Worm (Caenorhabditis elegans): Measurements from ENCODE around the gene thoc-2.

thoc-2 gene

DNA sequence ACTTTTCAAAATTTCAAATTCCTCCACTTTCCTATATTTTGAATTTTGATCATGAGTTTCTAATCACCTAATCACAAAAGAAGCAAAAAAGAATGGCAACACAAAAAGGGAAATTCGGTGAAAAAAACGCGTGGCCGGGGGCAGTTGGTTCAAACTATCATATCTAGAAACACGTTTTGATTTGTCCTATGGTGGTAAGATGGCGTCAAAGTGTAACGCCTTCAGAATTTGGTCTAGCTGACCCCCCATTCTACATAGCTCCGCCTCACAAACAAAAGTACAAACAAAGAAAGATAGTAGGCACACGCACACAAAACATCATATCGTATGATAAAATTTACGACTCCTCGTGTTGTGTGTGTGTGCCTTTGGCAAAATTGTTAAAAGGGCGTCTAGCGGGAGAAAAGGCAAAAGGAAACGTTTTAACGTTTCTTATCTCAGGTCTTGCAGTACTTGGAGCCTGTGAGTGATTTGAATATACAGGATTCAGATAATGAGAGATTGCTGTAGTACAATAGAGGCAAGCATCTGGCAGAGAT is 54.2 kb downstream of the thoc-2 start (continued):
- TF ChIP-seq tbx-2 (tag; optimal IDR thresholded peaks at IDR 0.05) (no peak), lin-14 (GFP tag; optimal IDR thresholded peaks at IDR 0.05) (peak; percentile 41), nhr-71 (tag; optimal IDR thresholded peaks at IDR 0.05) (peak; percentile 28), nhr-85 (tag) (peak; percentile 45), unc-30 (tag; optimal IDR thresholded peaks at IDR 0.05) (no peak)

DNA sequence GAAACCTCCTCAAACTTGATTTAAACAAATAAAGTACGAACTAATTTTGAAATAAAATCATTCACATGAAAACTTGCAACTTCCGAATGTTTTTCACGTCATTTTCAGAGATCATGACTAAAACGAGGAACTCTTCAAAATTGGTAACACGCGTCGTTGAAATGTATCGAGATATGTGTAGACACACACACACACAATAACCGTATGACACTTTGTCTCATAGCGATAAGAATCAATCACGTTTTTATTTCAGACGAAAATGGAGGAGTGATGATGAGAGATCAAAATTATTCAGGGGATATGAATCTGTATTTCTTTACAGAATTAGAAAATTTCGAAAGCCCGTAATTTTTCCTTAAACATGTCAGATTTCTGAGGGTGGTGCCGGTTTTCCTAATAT is 54.9 kb downstream of the thoc-2 start:
- TF ChIP-seq mdl-1 (tag; optimal IDR thresholded peaks at IDR 0.05) (no peak), alr-1 (tag; optimal IDR thresholded peaks at IDR 0.05; ENCODE audit: borderline replicate concordance) (no peak), mab-9 (GFP tag; IDR thresholded peaks at IDR 0.05) (no peak), fos-1 (tag; optimal IDR thresholded peaks at IDR 0.05) (no peak), ztf-11 (tag; optimal IDR thresholded peaks at IDR 0.05) (no peak), nhr-90 (tag; optimal IDR thresholded peaks at IDR 0.05; ENCODE audit: poor library complexity) (no peak), dsc-1 (tag; optimal IDR thresholded peaks at IDR 0.05) (no peak), sup-37 (GFP tag; optimal IDR thresholded peaks at IDR 0.05) (no peak), mef-2 (tag; optimal IDR thresholded peaks at IDR 0.05) (no peak), unc-98 (GFP tag; IDR thresholded peaks at IDR 0.05) (no peak), C16A3.4 (tag; optimal IDR thresholded peaks at IDR 0.05) (no peak), aly-2 (tag; optimal IDR thresholded peaks at IDR 0.05) (no peak), nhr-19 (GFP tag; conservative IDR thresholded peaks at IDR 0.05) (0 out of 2 replicates have a peak, but pooled peaks have one; percentile 4), hlh-4 (tag; optimal IDR thresholded peaks at IDR 0.05) (no peak), elt-2 (tag; optimal IDR thresholded peaks at IDR 0.05) (peak; percentile 46), nhr-237 (tag; optimal IDR thresholded peaks at IDR 0.05) (no peak), fkh-4 (tag; optimal IDR thresholded peaks at IDR 0.05; ENCODE audit: borderline replicate concordance) (no peak), ceh-63 (GFP tag; optimal IDR thresholded peaks at IDR 0.05) (no peak), lsy-2 (tag; optimal IDR thresholded peaks at IDR 0.05) (no peak), jun-1 (tag; optimal IDR thresholded peaks at IDR 0.05) (no peak), ceh-82 (tag; optimal IDR thresholded peaks at IDR 0.05) (no peak), egl-13 (tag; optimal IDR thresholded peaks at IDR 0.05) (no peak), efl-1 (optimal IDR thresholded peaks at IDR 0.05) (no peak), efl-1 (GFP tag; optimal IDR thresholded peaks at IDR 0.05 in 1 of 2) (no peak), ces-1 (GFP tag; optimal IDR thresholded peaks at IDR 0.05) (no peak), rnt-1 (tag; optimal IDR thresholded peaks at IDR 0.05) (no peak), elt-3 (tag; optimal IDR thresholded peaks at IDR 0.05) (no peak), nhr-47 (tag; optimal IDR thresholded peaks at IDR 0.05) (no peak), lin-13 (GFP tag; optimal IDR thresholded peaks at IDR 0.05) (no peak), lin-39 (tag; optimal IDR thresholded peaks at IDR 0.05) (no peak), pag-3 (tag; optimal IDR thresholded peaks at IDR 0.05; ENCODE audit: borderline replicate concordance, insufficient read depth) (no peak), nhr-84 (tag; optimal IDR thresholded peaks at IDR 0.05) (no peak), snu-23 (GFP tag; optimal IDR thresholded peaks at IDR 0.05) (peak; percentile 28), vab-15 (tag; optimal IDR thresholded peaks at IDR 0.05) (no peak), pax-3 (tag; optimal IDR thresholded peaks at IDR 0.05) (no peak), egl-27 (tag; optimal IDR thresholded peaks at IDR 0.05) (no peak), snpc-4 (tag; optimal IDR thresholded peaks at IDR 0.05) (no peak), nhr-12 (tag; optimal IDR thresholded peaks at IDR 0.05) (no peak), fkh-10 (GFP tag; optimal IDR thresholded peaks at IDR 0.05) (no peak), irx-1 (tag; optimal IDR thresholded peaks at IDR 0.05) (no peak), zag-1 (tag; optimal IDR thresholded peaks at IDR 0.05) (no peak), F16B12.6 (tag; optimal IDR thresholded peaks at IDR 0.05) (no peak), lin-35 (GFP tag; optimal IDR thresholded peaks at IDR 0.05) (peak in 1 of 2 experiments; percentile 50), aha-1 (tag; optimal IDR thresholded peaks at IDR 0.05) (no peak), dpl-1 (GFP tag; optimal IDR thresholded peaks at IDR 0.05) (no peak), ceh-90 (tag; optimal IDR thresholded peaks at IDR 0.05) (no peak)
